Fruit fly (Drosophila melanogaster) whole organism, embryonic: ENCODE results near the gene Ipo9.

ENCODE experiments used
- ATbp ChIP-seq: fragments of 200-800 bp; sonication (Bioruptor generic); optimal IDR thresholded peaks from 2 replicates; lab custom pipeline; 2017; ENCODE audit warnings: missing biosample characterization, mild to moderate bottlenecking, missing genetic modification characterization, missing genetic modification reagents
- Ada2b ChIP-seq: fragments of 200-800 bp; sonication (Bioruptor generic); IDR thresholded peaks from 2 replicates; pipeline ENCODE4 v1.3.6; 2022; ENCODE audit warnings: missing biosample characterization, missing genetic modification characterization
- B-H1 ChIP-seq: fragments of 200-800 bp; sonication (Bioruptor generic); IDR thresholded peaks from 3 replicates; pipeline ENCODE4 v1.3.6; 2022; ENCODE audit warnings: missing biosample characterization, missing genetic modification characterization
- B-H2 ChIP-seq: fragments of 200-800 bp; sonication (Bioruptor generic); optimal IDR thresholded peaks from 2 replicates; lab custom pipeline; 2018; ENCODE audit warnings: missing biosample characterization, mild to moderate bottlenecking, missing genetic modification characterization
- Bdp1 ChIP-seq: fragments of 200-800 bp; sonication (Bioruptor generic); optimal IDR thresholded peaks from 3 replicates; lab custom pipeline; 2016; ENCODE audit warnings: missing biosample characterization, missing genetic modification characterization
- CG10431 ChIP-seq: fragments of 200-800 bp; sonication (Bioruptor generic); optimal IDR thresholded peaks from 3 replicates; lab custom pipeline; 2018; ENCODE audit warnings: missing biosample characterization, mild to moderate bottlenecking, missing genetic modification characterization
- CG10565 ChIP-seq: fragments of 200-800 bp; sonication (Bioruptor generic); optimal IDR thresholded peaks from 3 replicates; lab custom pipeline; 2016; ENCODE audit warnings: missing biosample characterization, mild to moderate bottlenecking, missing genetic modification characterization
- CG11723 ChIP-seq: fragments of 200-800 bp; sonication (Bioruptor generic); optimal IDR thresholded peaks from 2 replicates; lab custom pipeline; 2017; ENCODE audit warnings: missing biosample characterization, mild to moderate bottlenecking, missing genetic modification characterization
- CG13296 ChIP-seq: fragments of 200-800 bp; sonication (Bioruptor generic); optimal IDR thresholded peaks from 3 replicates; lab custom pipeline; 2018; ENCODE audit warnings: missing biosample characterization, mild to moderate bottlenecking, missing genetic modification characterization
- CG14441 ChIP-seq: fragments of 200-800 bp; sonication (Bioruptor generic); IDR thresholded peaks from 2 replicates; pipeline ENCODE4 v1.3.6; 2022; ENCODE audit warnings: missing biosample characterization, missing genetic modification characterization
- CG15514 ChIP-seq: fragments of 200-800 bp; sonication (Bioruptor generic); optimal IDR thresholded peaks from 3 replicates; lab custom pipeline; 2017; ENCODE audit warnings: missing biosample characterization, missing genetic modification characterization, mild to moderate bottlenecking, moderate library complexity, missing genetic modification reagents
- CG1602 ChIP-seq: fragments of 200-800 bp; sonication (Bioruptor generic); optimal IDR thresholded peaks from 3 replicates; lab custom pipeline; 2016; ENCODE audit warnings: missing biosample characterization, missing genetic modification characterization
- CG18619 ChIP-seq: fragments of 200-800 bp; sonication (Bioruptor generic); optimal IDR thresholded peaks from 3 replicates; lab custom pipeline; 2017; ENCODE audit warnings: missing biosample characterization, mild to moderate bottlenecking, missing genetic modification characterization
- CG2889 ChIP-seq: fragments of 200-800 bp; sonication (Bioruptor generic); IDR thresholded peaks from 3 replicates; pipeline ENCODE4 v1.3.6; 2022; ENCODE audit warnings: missing biosample characterization, missing genetic modification characterization
- CG31224 ChIP-seq: fragments of 200-800 bp; sonication (Bioruptor generic); IDR thresholded peaks from 2 replicates; pipeline ENCODE4 v1.3.6; 2022; ENCODE audit warnings: missing biosample characterization, missing genetic modification characterization
- CG42726 ChIP-seq: fragments of 200-800 bp; sonication (Bioruptor generic); IDR thresholded peaks from 2 replicates; pipeline ENCODE4 v1.3.6; 2022; ENCODE audit warnings: missing biosample characterization, missing genetic modification characterization; ENCODE audit not compliant: partially characterized antibody
- CG6175 ChIP-seq: fragments of 200-800 bp; sonication (Bioruptor generic); IDR thresholded peaks from 3 replicates; pipeline ENCODE4 v1.3.6; 2022; ENCODE audit warnings: missing biosample characterization, missing genetic modification characterization
- CG6254 ChIP-seq: fragments of 200-800 bp; sonication (Bioruptor generic); optimal IDR thresholded peaks from 3 replicates; lab custom pipeline; 2017; ENCODE audit warnings: mild to moderate bottlenecking, missing biosample characterization, missing genetic modification reagents, missing genetic modification characterization
- CG6854 ChIP-seq: fragments of 200-800 bp; sonication (Bioruptor generic); optimal IDR thresholded peaks from 3 replicates; lab custom pipeline; 2017; ENCODE audit warnings: missing biosample characterization, mild to moderate bottlenecking, missing genetic modification characterization
- CG7786 ChIP-seq: fragments of 200-800 bp; sonication (Bioruptor generic); optimal IDR thresholded peaks from 2 replicates; lab custom pipeline; 2016; ENCODE audit warnings: missing biosample characterization, missing genetic modification characterization
- CG9932 ChIP-seq: fragments of 200-800 bp; sonication (Bioruptor generic); IDR thresholded peaks from 2 replicates; pipeline ENCODE4 v1.3.6; 2022; ENCODE audit warnings: missing biosample characterization, missing genetic modification characterization
- D ChIP-seq, 2 experiments: fragments of 200-800 bp in 1 of 2; fragments of >200 bp in 1 of 2; sonication (Bioruptor generic) in 1 of 2; optimal IDR thresholded peaks; 2 replicates in 1 of 2; 3 replicates in 1 of 2; lab custom pipeline; 2017; ENCODE audit warnings: mild to moderate bottlenecking in 1 of 2, missing biosample characterization in 1 of 2, missing genetic modification characterization in 1 of 2, missing genetic modification reagents in 1 of 2
- D19A ChIP-seq: fragments of 200-800 bp; optimal IDR thresholded peaks from 3 replicates; lab custom pipeline; 2019; ENCODE audit warnings: missing biosample characterization, mild to moderate bottlenecking, missing genetic modification characterization, moderate library complexity
- Doc3 ChIP-seq: fragments of 200-800 bp; sonication (Bioruptor generic); IDR thresholded peaks from 3 replicates; pipeline ENCODE4 v1.3.6; 2022; ENCODE audit warnings: missing biosample characterization, missing genetic modification characterization; ENCODE audit not compliant: partially characterized antibody
- Ets65A ChIP-seq: fragments of 200-800 bp; sonication (Bioruptor generic); peaks from one replicate; lab custom pipeline; 2016; ENCODE audit warnings: missing biosample characterization, missing genetic modification characterization
- Fer2 ChIP-seq: fragments of 200-800 bp; sonication (Bioruptor generic); optimal IDR thresholded peaks from 2 replicates; lab custom pipeline; 2018; ENCODE audit warnings: missing biosample characterization, mild to moderate bottlenecking, missing genetic modification characterization, moderate library complexity
- GATAe ChIP-seq: fragments of 200-800 bp; sonication (Bioruptor generic); conservative IDR thresholded peaks from 2 replicates; pipeline ENCODE4 v1.3.6; 2022; ENCODE audit warnings: missing biosample characterization, missing genetic modification characterization
- HmgZ ChIP-seq: fragments of 200-800 bp; sonication (Bioruptor generic); optimal IDR thresholded peaks from 2 replicates; lab custom pipeline; 2018; ENCODE audit warnings: missing biosample characterization, mild to moderate bottlenecking, missing genetic modification characterization
- Hr51 ChIP-seq, 2 experiments: fragments of 200-800 bp; sonication (Bioruptor generic); optimal IDR thresholded peaks; 2 replicates in 1 of 2; 3 replicates in 1 of 2; lab custom pipeline; 2016 to 2018; ENCODE audit warnings: missing biosample characterization in 2 of 2, missing genetic modification characterization in 2 of 2, mild to moderate bottlenecking in 1 of 2, moderate library complexity in 1 of 2
- Mad ChIP-seq: fragments of 200-800 bp; sonication (Bioruptor generic); optimal IDR thresholded peaks from 2 replicates; lab custom pipeline; 2016; ENCODE audit warnings: missing biosample characterization, missing genetic modification characterization
- Med ChIP-seq: fragments of 200-800 bp; sonication (Bioruptor generic); peaks from one replicate; lab custom pipeline; 2016; ENCODE audit warnings: missing biosample characterization, missing genetic modification characterization, mild to moderate bottlenecking, inconsistent platforms, moderate library complexity
- Mrtf ChIP-seq: fragments of 200-800 bp; sonication (Bioruptor generic); IDR thresholded peaks from 3 replicates; pipeline ENCODE4 v1.3.6; 2022; ENCODE audit warnings: missing biosample characterization, missing genetic modification characterization
- Nf-YB ChIP-seq: fragments of 200-800 bp; sonication (Bioruptor generic); optimal IDR thresholded peaks from 3 replicates; lab custom pipeline; 2019; ENCODE audit warnings: missing biosample characterization, mild to moderate bottlenecking, missing genetic modification characterization, moderate library complexity
- Oli ChIP-seq: fragments of 200-800 bp; sonication (Bioruptor generic); optimal IDR thresholded peaks from 2 replicates; lab custom pipeline; 2018; ENCODE audit warnings: missing biosample characterization, mild to moderate bottlenecking, missing genetic modification characterization, moderate library complexity
- Sox100B ChIP-seq: fragments of 200-800 bp; sonication (Bioruptor generic); optimal IDR thresholded peaks from 3 replicates; lab custom pipeline; 2018; ENCODE audit warnings: missing biosample characterization, mild to moderate bottlenecking, missing genetic modification characterization
- Usf ChIP-seq: fragments of 200-800 bp; sonication (Bioruptor generic); optimal IDR thresholded peaks from 2 replicates; lab custom pipeline; 2017; ENCODE audit warnings: missing genotype, missing biosample characterization, missing genetic modification characterization
- YL-1 ChIP-seq: fragments of 200-800 bp; sonication (Bioruptor generic); optimal IDR thresholded peaks from 3 replicates; lab custom pipeline; 2017; ENCODE audit warnings: missing biosample characterization, mild to moderate bottlenecking, missing genetic modification characterization
- ap ChIP-seq: fragments of 200-800 bp; sonication (Bioruptor generic); IDR thresholded peaks from 2 replicates; pipeline ENCODE4 v1.3.6; 2022; ENCODE audit warnings: missing biosample characterization, missing genetic modification characterization
- btn ChIP-seq: fragments of 200-800 bp; sonication (Bioruptor generic); optimal IDR thresholded peaks from 2 replicates; lab custom pipeline; 2016; ENCODE audit warnings: missing biosample characterization, missing genetic modification characterization
- crc ChIP-seq: fragments of 200-800 bp; sonication (Bioruptor generic); optimal IDR thresholded peaks from 2 replicates; lab custom pipeline; 2016; ENCODE audit warnings: missing biosample characterization, missing genetic modification characterization
- dimm ChIP-seq: fragments of 200-800 bp; sonication (Bioruptor generic); IDR thresholded peaks from 2 replicates; pipeline ENCODE4 v1.3.6; 2022; ENCODE audit warnings: missing biosample characterization, missing genetic modification characterization
- eyg ChIP-seq: fragments of 200-800 bp; sonication (Bioruptor generic); optimal IDR thresholded peaks from 3 replicates; lab custom pipeline; 2016; ENCODE audit warnings: missing biosample characterization, missing genetic modification characterization
- gfzf ChIP-seq: fragments of 200-800 bp; sonication (Bioruptor generic); optimal IDR thresholded peaks from 2 replicates; lab custom pipeline; 2016; ENCODE audit warnings: missing biosample characterization, mild to moderate bottlenecking, missing genetic modification characterization, moderate library complexity
- jumu ChIP-seq: fragments of 200-800 bp; sonication (Bioruptor generic); optimal IDR thresholded peaks from 3 replicates; lab custom pipeline; 2016; ENCODE audit warnings: missing biosample characterization, missing genetic modification characterization
- lbe ChIP-seq: fragments of 200-800 bp; sonication (Bioruptor generic); optimal IDR thresholded peaks from 2 replicates; lab custom pipeline; 2016; ENCODE audit warnings: missing biosample characterization, mild to moderate bottlenecking, missing genetic modification characterization
- onecut ChIP-seq: fragments of 200-800 bp; sonication (Bioruptor generic); IDR thresholded peaks from 2 replicates; pipeline ENCODE4 v1.3.6; 2022; ENCODE audit warnings: missing biosample characterization, missing genetic modification characterization
- pros ChIP-seq: fragments of 200-800 bp; sonication (Bioruptor generic); optimal IDR thresholded peaks from 3 replicates; lab custom pipeline; 2019; ENCODE audit warnings: missing biosample characterization, mild to moderate bottlenecking, missing genetic modification characterization, moderate library complexity
- sens ChIP-seq: fragments of 200-800 bp; sonication (Bioruptor generic); peaks from one replicate; lab custom pipeline; 2016; ENCODE audit warnings: missing biosample characterization, missing genetic modification characterization
- tio ChIP-seq: fragments of 200-800 bp; sonication (Bioruptor generic); optimal IDR thresholded peaks from 2 replicates; lab custom pipeline; 2017; ENCODE audit warnings: missing biosample characterization, missing genetic modification characterization, inconsistent platforms
- tx ChIP-seq: fragments of 200-800 bp; sonication (Bioruptor generic); optimal IDR thresholded peaks from 2 replicates; lab custom pipeline; 2016; ENCODE audit warnings: missing biosample characterization, missing genetic modification characterization

The Ipo9 gene

dm6 chr3R:11392805-11393204 lies 19.5 kb upstream of the Ipo9 start (continued):
- no peak for TF ChIP-seq B-H2 (GFP tag; lab: Kevin White, UChicago)
- TF ChIP-seq CG10565 (GFP tag; lab: Kevin White, UChicago) = peak; percentile 2
- peak; percentile 44 for TF ChIP-seq Fer2
- peak; percentile 24 for TF ChIP-seq Mad
- TF ChIP-seq eyg (GFP tag; lab: Kevin White, UChicago) = peak; percentile 54
- peak; percentile 51 for TF ChIP-seq CG15514 (GFP tag; lab: Kevin White, UChicago)
- peak; percentile 44 for TF ChIP-seq crc
- TF ChIP-seq CG6254 (GFP tag; lab: Kevin White, UChicago) = peak; percentile 74
- TF ChIP-seq CG31224 (GFP tag; lab: Robert Waterston, UW) = 0 out of 2 replicates have a peak, but pooled peaks have one; percentile 7
- TF ChIP-seq YL-1 (GFP tag; lab: Kevin White, UChicago) = peak; percentile 36
- no peak for TF ChIP-seq Doc3 (GFP tag; lab: Robert Waterston, UW)
- peak in 1 of 2 experiments; percentile 33 for TF ChIP-seq Hr51 (GFP tag; optimal IDR thresholded peaks at IDR 0.05; lab: Kevin White, UChicago)
- peak; percentile 69 for TF ChIP-seq CG11723 (GFP tag; lab: Kevin White, UChicago)
- peak; percentile 41 for TF ChIP-seq pros (GFP tag; lab: Kevin White, UChicago)
- peak; percentile 73 for TF ChIP-seq CG18619 (GFP tag; lab: Kevin White, UChicago)
- peak; percentile 62 for TF ChIP-seq Sox100B
- 0 out of 2 replicates have a peak, but pooled peaks have one; percentile 28 for TF ChIP-seq CG9932 (GFP tag; lab: Robert Waterston, UW)
- peak; percentile 67 for TF ChIP-seq ap (GFP tag; lab: Robert Waterston, UW)
- TF ChIP-seq CG42726 (GFP tag; lab: Robert Waterston, UW) = no peak
- TF ChIP-seq D19A (tag; lab: Kevin White, UChicago) = no peak
- peak; percentile 89 for TF ChIP-seq sens (GFP tag; lab: Kevin White, UChicago)
- peak; percentile 7 for TF ChIP-seq HmgZ (tag; lab: Kevin White, UChicago)
- TF ChIP-seq Ets65A (GFP tag; lab: Kevin White, UChicago) = peak; percentile 96
- peak; percentile 63 for TF ChIP-seq Oli
- peak; percentile 16 for TF ChIP-seq CG1602 (GFP tag; lab: Kevin White, UChicago)
- TF ChIP-seq ATbp (GFP tag; lab: Kevin White, UChicago) = peak; percentile 71
- TF ChIP-seq dimm (GFP tag; lab: Robert Waterston, UW) = peak; percentile 40; the same call in 1 of the 2 replicates
- peak; percentile 86 for TF ChIP-seq onecut
- TF ChIP-seq Ada2b = peak; percentile 27; the same call in 1 of the 2 replicates
- TF ChIP-seq jumu = peak; percentile 15
- peak; percentile 29 for TF ChIP-seq tio (GFP tag; lab: Kevin White, UChicago)
- TF ChIP-seq Nf-YB (GFP tag; lab: Kevin White, UChicago) = peak; percentile 40
- no peak for TF ChIP-seq gfzf (GFP tag; lab: Kevin White, UChicago)
- no peak for TF ChIP-seq CG2889
- no peak for TF ChIP-seq CG6175
- TF ChIP-seq lbe (GFP tag; lab: Kevin White, UChicago) = no peak
- 0 out of 3 replicates have a peak, but pooled peaks have one; percentile 31 for TF ChIP-seq B-H1 (GFP tag; lab: Robert Waterston, UW)
- peak; percentile 42 for TF ChIP-seq Usf (GFP tag; lab: Kevin White, UChicago)
- TF ChIP-seq CG13296 (GFP tag; lab: Kevin White, UChicago) = no peak
- peak; percentile 64 for TF ChIP-seq btn (GFP tag; lab: Kevin White, UChicago)
- TF ChIP-seq Med = no peak
- TF ChIP-seq CG10431 = peak; percentile 72
- TF ChIP-seq tx (GFP tag; lab: Kevin White, UChicago) = peak; percentile 2
- peak; percentile 37 for TF ChIP-seq Bdp1 (GFP tag; lab: Kevin White, UChicago)
- no peak for TF ChIP-seq GATAe (GFP tag; lab: Robert Waterston, UW)
- TF ChIP-seq CG7786 (GFP tag; lab: Kevin White, UChicago) = no peak
- peak; percentile 56 for TF ChIP-seq CG6854 (GFP tag; lab: Kevin White, UChicago)
- TF ChIP-seq CG14441 (GFP tag; lab: Robert Waterston, UW) = no peak; the same call in 1 of the 2 replicates
- no peak for TF ChIP-seq D (optimal IDR thresholded peaks at IDR 0.05; lab: Kevin White, UChicago)
- TF ChIP-seq D (GFP tag; optimal IDR thresholded peaks at IDR 0.05; lab: Kevin White, UChicago) = peak; percentile 75
- TF ChIP-seq Mrtf (GFP tag; lab: Robert Waterston, UW) = peak; percentile 62; the same call in 2 of the 3 replicates
